Fruit fly (Drosophila melanogaster): ENCODE data around the gene MED30.

The MED30 gene

DNA sequence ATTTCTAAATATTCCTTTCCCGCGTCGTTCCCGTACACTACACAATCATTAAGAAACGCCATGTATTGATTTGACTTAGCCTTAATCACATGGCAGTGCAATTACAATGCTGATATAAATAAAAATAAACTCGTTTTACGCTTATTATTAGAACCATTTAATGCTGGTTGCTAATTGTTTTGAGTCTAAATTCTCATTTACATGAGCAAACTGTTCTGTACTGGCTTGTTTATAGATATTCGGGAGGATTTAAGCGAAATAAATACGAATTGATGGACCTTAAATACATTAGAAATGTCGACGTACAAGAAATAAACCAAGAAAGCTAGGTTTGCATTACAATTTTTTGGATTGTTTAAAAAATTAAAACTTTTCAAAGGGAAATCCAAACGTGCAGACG lies 26.5 kb downstream of the MED30 start:
- TF ChIP-seq CG13775 (GFP tag; optimal IDR thresholded peaks at IDR 0.05) (peak; percentile 8), CG15073 (GFP tag; optimal IDR thresholded peaks at IDR 0.05) (no peak), H15 (GFP tag; IDR thresholded peaks at IDR 0.05) (0 out of 3 replicates have a peak, but pooled peaks have one; percentile 1), gsb-n (tag; optimal IDR thresholded peaks at IDR 0.05) (no peak), ken (GFP tag; IDR thresholded peaks at IDR 0.05) (no peak), CG30403 (GFP tag; optimal IDR thresholded peaks at IDR 0.05) (peak; percentile 11), CG4424 (GFP tag; optimal IDR thresholded peaks at IDR 0.05) (no peak), CG15601 (tag; optimal IDR thresholded peaks at IDR 0.05) (no peak), fru (optimal IDR thresholded peaks at IDR 0.05) (no peak), CG17612 (GFP tag; IDR thresholded peaks at IDR 0.05) (0 out of 2 replicates have a peak, but pooled peaks have one; percentile 0), gcm (GFP tag; optimal IDR thresholded peaks at IDR 0.05) (no peak), CG18619 (GFP tag; optimal IDR thresholded peaks at IDR 0.05) (peak; percentile 15), CG9437 (GFP tag; optimal IDR thresholded peaks at IDR 0.05) (peak; percentile 66), eve (GFP tag; optimal IDR thresholded peaks at IDR 0.05) (peak in 1 of 2 experiments; percentile 77), ewg (GFP tag; optimal IDR thresholded peaks at IDR 0.05) (no peak), CG17361 (GFP tag; IDR thresholded peaks at IDR 0.05) (peak; percentile 43; the same call in 1 of the 3 replicates), Atf6 (GFP tag; IDR thresholded peaks at IDR 0.05) (no peak), aop (GFP tag; IDR thresholded peaks at IDR 0.05) (no peak), cas (GFP tag; IDR thresholded peaks at IDR 0.05) (no peak), CG32772 (GFP tag; IDR thresholded peaks at IDR 0.05) (no peak)

DNA sequence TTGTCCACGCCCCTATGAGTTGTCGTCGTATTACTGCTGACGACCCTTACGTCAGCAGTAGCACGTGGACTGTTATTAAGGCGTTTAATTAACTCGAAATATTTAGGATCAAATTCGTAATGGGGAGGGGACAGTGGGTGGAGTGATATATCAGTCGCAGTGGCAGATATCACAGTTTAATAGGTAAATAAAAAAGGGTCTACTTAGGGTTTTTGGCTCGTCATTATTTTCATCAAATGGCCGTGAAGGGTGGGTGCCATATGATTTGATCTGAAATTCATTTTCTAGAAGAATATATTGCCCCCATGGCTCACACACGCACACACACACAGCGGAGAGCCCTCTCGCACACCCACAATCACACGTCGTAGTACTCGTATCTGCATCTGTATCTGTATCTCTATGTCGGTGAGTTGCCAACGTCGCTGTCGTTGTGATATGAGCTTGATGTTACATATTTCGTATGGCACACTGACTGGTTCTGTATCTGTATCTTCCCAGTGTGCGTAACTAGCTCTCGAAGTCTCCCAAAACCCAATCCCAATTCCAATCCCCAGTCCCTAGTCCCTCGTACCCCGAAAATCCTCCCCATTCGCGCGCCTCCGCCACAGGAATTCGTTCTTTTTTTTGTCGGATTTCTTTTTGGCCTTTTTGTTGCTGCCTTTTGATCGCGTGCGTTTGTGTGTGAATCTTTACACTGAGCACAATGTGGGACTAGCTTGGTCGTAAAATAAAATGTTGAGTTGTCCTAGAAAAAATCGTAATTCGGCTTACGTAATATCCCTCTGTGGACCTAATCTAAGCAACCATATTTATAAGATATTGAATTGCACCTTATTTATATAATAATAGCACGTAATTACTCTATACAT lies 27.2 kb downstream of the MED30 start:
- TF ChIP-seq Med (GFP tag) (peak; percentile 82), sisA (GFP tag; IDR thresholded peaks at IDR 0.05) (peak; percentile 61), CG4424 (GFP tag; optimal IDR thresholded peaks at IDR 0.05) (peak; percentile 27), luna (GFP tag; optimal IDR thresholded peaks at IDR 0.05) (no peak), ara (GFP tag; IDR thresholded peaks at IDR 0.05) (no peak), pita (GFP tag; optimal IDR thresholded peaks at IDR 0.05) (no peak), CG12769 (tag; optimal IDR thresholded peaks at IDR 0.05) (peak; percentile 97), HHEX (GFP tag; optimal IDR thresholded peaks at IDR 0.05) (no peak), crol (GFP tag; IDR thresholded peaks at IDR 0.05) (peak; percentile 90), CG7745 (tag; optimal IDR thresholded peaks at IDR 0.05) (no peak), CG13775 (GFP tag; optimal IDR thresholded peaks at IDR 0.05) (peak; percentile 28), Fer3 (tag; optimal IDR thresholded peaks at IDR 0.05) (peak; percentile 38), Scr (GFP tag; IDR thresholded peaks at IDR 0.05; ENCODE audit: partially characterized antibody) (no peak), ro (GFP tag; IDR thresholded peaks at IDR 0.05) (no peak), CG10462 (GFP tag; optimal IDR thresholded peaks at IDR 0.05) (peak; percentile 12), CG18619 (GFP tag; optimal IDR thresholded peaks at IDR 0.05) (peak; percentile 35), hth (optimal IDR thresholded peaks at IDR 0.05) (no peak), NFAT (GFP tag; IDR thresholded peaks at IDR 0.05) (peak; percentile 68; the same call in 1 of the 2 replicates), nom (GFP tag; optimal IDR thresholded peaks at IDR 0.05) (peak; percentile 95), CG9817 (tag; optimal IDR thresholded peaks at IDR 0.05) (peak; percentile 61), ci (GFP tag; IDR thresholded peaks at IDR 0.05) (peak; percentile 70; the same call in 2 of the 3 replicates), GATAe (GFP tag; conservative IDR thresholded peaks at IDR 0.05) (no peak), pnt (GFP tag; optimal IDR thresholded peaks at IDR 0.05) (no peak), CG14667 (GFP tag; IDR thresholded peaks at IDR 0.05) (peak; percentile 59), CG43689 (GFP tag; IDR thresholded peaks at IDR 0.05) (no peak), Hand (GFP tag; optimal IDR thresholded peaks at IDR 0.05) (no peak), CG14441 (GFP tag; IDR thresholded peaks at IDR 0.05) (peak; percentile 63; the same call in 1 of the 2 replicates), Eip74EF (GFP tag; optimal IDR thresholded peaks at IDR 0.05) (no peak), crp (GFP tag; optimal IDR thresholded peaks at IDR 0.05) (no peak), Hr51 (GFP tag; optimal IDR thresholded peaks at IDR 0.05) (peak; percentile 15 to 37), CG10274 (GFP tag; optimal IDR thresholded peaks at IDR 0.05) (peak; percentile 23), Ptx1 (GFP tag; IDR thresholded peaks at IDR 0.05) (peak; percentile 61)

Data from whole organism, embryonic.